Fruit fly (Drosophila melanogaster): ENCODE results near the gene CG9953.

Gene CG9953

dm6 chr3L:6979387-6980249 is 10.2 kb downstream of the CG9953 start, which contains the start of gene Galphai (continued):
- TF ChIP-seq NfI (GFP tag; optimal IDR thresholded peaks at IDR 0.05), result no peak
- TF ChIP-seq ttk (GFP tag; IDR thresholded peaks at IDR 0.05), result no peak
- peak; percentile 77 for TF ChIP-seq nom (GFP tag; optimal IDR thresholded peaks at IDR 0.05)
- no peak for TF ChIP-seq bab2 (GFP tag; optimal IDR thresholded peaks at IDR 0.05)
- TF ChIP-seq CHES-1-like (GFP tag; optimal IDR thresholded peaks at IDR 0.05), result peak; percentile 55
- TF ChIP-seq CG14965 (GFP tag; optimal IDR thresholded peaks at IDR 0.05; ENCODE audit: borderline replicate concordance), result no peak
- no peak for TF ChIP-seq br (optimal IDR thresholded peaks at IDR 0.05)
- TF ChIP-seq Camta (GFP tag; optimal IDR thresholded peaks at IDR 0.05), result no peak
- 0 out of 2 replicates have a peak, but pooled peaks have one; percentile 47 for TF ChIP-seq sob (GFP tag; IDR thresholded peaks at IDR 0.05)
- TF ChIP-seq CG31224 (GFP tag; IDR thresholded peaks at IDR 0.05), result no peak
- peak; percentile 77; the same call in 2 of the 3 replicates for TF ChIP-seq ci (GFP tag; IDR thresholded peaks at IDR 0.05)
- TF ChIP-seq CG8089 (GFP tag; optimal IDR thresholded peaks at IDR 0.05), result no peak
- TF ChIP-seq CTCF (GFP tag; optimal IDR thresholded peaks at IDR 0.05), result peak; percentile 65
- TF ChIP-seq shn (GFP tag; optimal IDR thresholded peaks at IDR 0.05), result peak; percentile 58
- no peak for TF ChIP-seq NC2α (GFP tag; optimal IDR thresholded peaks at IDR 0.05)
- TF ChIP-seq Doc3 (GFP tag; IDR thresholded peaks at IDR 0.05; ENCODE audit: partially characterized antibody), result no peak
- TF ChIP-seq CG17912 (GFP tag; optimal IDR thresholded peaks at IDR 0.05), result peak; percentile 47
- TF ChIP-seq repo (GFP tag; optimal IDR thresholded peaks at IDR 0.05), result peak; percentile 46
- TF ChIP-seq bcd (GFP tag; optimal IDR thresholded peaks at IDR 0.05), result peak; percentile 1
- TF ChIP-seq CG11560 (tag; IDR thresholded peaks at IDR 0.05), result peak; percentile 62; the same call in 2 of the 3 replicates
- TF ChIP-seq CG2120 (GFP tag; optimal IDR thresholded peaks at IDR 0.05), result peak; percentile 46
- TF ChIP-seq CG9437 (GFP tag; optimal IDR thresholded peaks at IDR 0.05), result no peak
- peak; percentile 11 for TF ChIP-seq CG4820 (GFP tag; optimal IDR thresholded peaks at IDR 0.05)
- TF ChIP-seq BEAF-32 (GFP tag; optimal IDR thresholded peaks at IDR 0.05), result peak; percentile 67
- TF ChIP-seq kay (GFP tag; optimal IDR thresholded peaks at IDR 0.05), result peak; percentile 100
- TF ChIP-seq CG9797 (GFP tag; optimal IDR thresholded peaks at IDR 0.05), result peak; percentile 100
- TF ChIP-seq sna (GFP tag; IDR thresholded peaks at IDR 0.05; ENCODE audit: partially characterized antibody), result no peak
- TF ChIP-seq gro (GFP tag; optimal IDR thresholded peaks at IDR 0.05), result peak; percentile 37
- peak; percentile 64 for TF ChIP-seq CoRest (tag; optimal IDR thresholded peaks at IDR 0.05)
- no peak for TF ChIP-seq tx (GFP tag; optimal IDR thresholded peaks at IDR 0.05)
- TF ChIP-seq CG9876 (GFP tag; optimal IDR thresholded peaks at IDR 0.05), result peak; percentile 70
- no peak for TF ChIP-seq az2 (GFP tag; optimal IDR thresholded peaks at IDR 0.05)
- no peak for TF ChIP-seq CG32772 (GFP tag; IDR thresholded peaks at IDR 0.05)
- no peak for TF ChIP-seq Atf-2 (GFP tag; optimal IDR thresholded peaks at IDR 0.05)
- TF ChIP-seq CG16779 (GFP tag; IDR thresholded peaks at IDR 0.05), result no peak
- TF ChIP-seq CG12744 (GFP tag; optimal IDR thresholded peaks at IDR 0.05), result peak; percentile 31
- no peak for TF ChIP-seq chm (GFP tag; IDR thresholded peaks at IDR 0.05)
- peak; percentile 100 for TF ChIP-seq pzg (GFP tag; optimal IDR thresholded peaks at IDR 0.05)
- TF ChIP-seq otp (GFP tag; IDR thresholded peaks at IDR 0.05), result peak; percentile 11; the same call in 1 of the 3 replicates
- no peak for TF ChIP-seq CG8944 (GFP tag; optimal IDR thresholded peaks at IDR 0.05)
- no peak for TF ChIP-seq CG18011 (GFP tag; optimal IDR thresholded peaks at IDR 0.05)
- peak; percentile 92 for TF ChIP-seq HmgZ (tag; optimal IDR thresholded peaks at IDR 0.05)
- TF ChIP-seq CG3065 (GFP tag; optimal IDR thresholded peaks at IDR 0.05), result no peak
- TF ChIP-seq Rx (GFP tag; IDR thresholded peaks at IDR 0.05), result no peak
- TF ChIP-seq CG10209 (GFP tag; optimal IDR thresholded peaks at IDR 0.05), result no peak
- no peak for TF ChIP-seq Bteb2 (GFP tag; optimal IDR thresholded peaks at IDR 0.05)
- peak; percentile 59; the same call in 1 of the 3 replicates for TF ChIP-seq ken (GFP tag; IDR thresholded peaks at IDR 0.05)
- no peak for TF ChIP-seq CG17328 (GFP tag; IDR thresholded peaks at IDR 0.05)
- TF ChIP-seq sima (GFP tag; optimal IDR thresholded peaks at IDR 0.05), result no peak
- peak; percentile 49; the same call in 1 of the 2 replicates for TF ChIP-seq Adf1 (GFP tag; IDR thresholded peaks at IDR 0.05)

Measured in whole organism, embryonic.